Worm (Caenorhabditis elegans) whole organism, mixed stage, embryonic: ENCODE data around the gene cdc-25.3.

Source experiments
- ceh-83 ChIP-seq: fragments of 200-800 bp; sonication (Bioruptor generic); optimal IDR thresholded peaks from 2 replicates; lab custom pipeline; 2018; ENCODE audit warnings: mild to moderate bottlenecking, missing genetic modification characterization, missing compliant biosample characterization
- lin-13 ChIP-seq: fragments of 150-350 bp; optimal IDR thresholded peaks from 2 replicates; lab custom pipeline; 2014; ENCODE audit warnings: missing biosample characterization, missing genetic modification characterization
- lsy-2 ChIP-seq: fragments of 150-350 bp; optimal IDR thresholded peaks from 2 replicates; lab custom pipeline; 2014; ENCODE audit warnings: missing biosample characterization, missing genetic modification characterization
- mep-1 ChIP-seq: fragments of 150-350 bp; optimal IDR thresholded peaks from 2 replicates; lab custom pipeline; 2017; ENCODE audit warnings: missing biosample characterization, missing genetic modification reagents, missing genetic modification characterization, inconsistent platforms
- nhr-12 ChIP-seq: fragments of 150-350 bp; optimal IDR thresholded peaks from 2 replicates; lab custom pipeline; 2014; ENCODE audit warnings: missing biosample characterization, missing genetic modification characterization
- nhr-237 ChIP-seq: fragments of 150-350 bp; optimal IDR thresholded peaks from 2 replicates; lab custom pipeline; 2014; ENCODE audit warnings: missing biosample characterization, missing genetic modification characterization
- sptf-1 ChIP-seq: sonication (generic microtip); optimal IDR thresholded peaks from 2 replicates; lab custom pipeline; 2017; ENCODE audit warnings: mild to moderate bottlenecking, missing genetic modification characterization, moderate library complexity, missing compliant biosample characterization
- zip-8 ChIP-seq: fragments of 150-350 bp; optimal IDR thresholded peaks from 2 replicates; lab custom pipeline; 2014; ENCODE audit warnings: missing biosample characterization, missing genetic modification characterization
- ztf-11 ChIP-seq: fragments of 150-350 bp; optimal IDR thresholded peaks from 2 replicates; lab custom pipeline; 2014; ENCODE audit warnings: missing biosample characterization, missing genetic modification characterization

ce11 chrIII:8904914-8905665 lies 12.6 kb downstream of the cdc-25.3 start, which contains the start of gene unc-32:
- TF ChIP-seq nhr-12 (tag; lab: Kevin White, UChicago) (no peak), mep-1 (tag; lab: Kevin White, UChicago) (peak; percentile 21), zip-8 (no peak), lin-13 (tag; lab: Kevin White, UChicago) (no peak), lsy-2 (tag; lab: Kevin White, UChicago) (peak; percentile 8), nhr-237 (tag; lab: Kevin White, UChicago) (no peak), ceh-83 (no peak), sptf-1 (no peak), ztf-11 (tag; lab: Kevin White, UChicago) (no peak)
